Fruit fly (Drosophila melanogaster) whole organism, embryonic: Measurements from ENCODE around the gene Nepl7.

ENCODE experiments used
- CG4854 ChIP-seq: fragments of 200-800 bp; sonication (Bioruptor generic); optimal IDR thresholded peaks from 2 replicates; lab custom pipeline; 2016; ENCODE audit warnings: missing biosample characterization, missing genetic modification characterization, inconsistent platforms
- CG9215 ChIP-seq: fragments of 200-800 bp; sonication (Bioruptor generic); IDR thresholded peaks from 2 replicates; pipeline ENCODE4 v1.3.6; 2022; ENCODE audit warnings: missing biosample characterization, missing genetic modification characterization
- stwl ChIP-seq: fragments of 200-800 bp; sonication (Bioruptor generic); optimal IDR thresholded peaks from 3 replicates; lab custom pipeline; 2018; ENCODE audit warnings: missing biosample characterization, mild to moderate bottlenecking, missing genetic modification characterization, moderate library complexity

dm6 chr2L:12686811-12687210, 17.3 kb upstream of the Nepl7 start:
- TF ChIP-seq stwl (tag; lab: Kevin White, UChicago) (no peak), CG9215 (GFP tag; lab: Robert Waterston, UW) (no peak), CG4854 (GFP tag; lab: Kevin White, UChicago) (no peak)
